Fruit fly (Drosophila melanogaster) whole organism, embryonic: Measurements from ENCODE around the gene CG14965.

ENCODE experiments used
- Abd-B ChIP-seq: fragments of 200-800 bp; sonication (Bioruptor generic); optimal IDR thresholded peaks from 2 replicates; lab custom pipeline; 2018; ENCODE audit warnings: missing biosample characterization, mild to moderate bottlenecking, missing genetic modification characterization, moderate library complexity
- Atf-2 ChIP-seq: fragments of 200-800 bp; sonication (Bioruptor generic); optimal IDR thresholded peaks from 2 replicates; lab custom pipeline; 2016; ENCODE audit warnings: missing biosample characterization, missing genetic modification characterization
- CG10267 ChIP-seq: fragments of 200-800 bp; sonication (Bioruptor generic); optimal IDR thresholded peaks from 2 replicates; lab custom pipeline; 2018; ENCODE audit warnings: missing biosample characterization, mild to moderate bottlenecking, missing genetic modification characterization, moderate library complexity
- CG10543 ChIP-seq: fragments of 200-800 bp; sonication (Bioruptor generic); optimal IDR thresholded peaks from 3 replicates; lab custom pipeline; 2017; ENCODE audit warnings: missing biosample characterization, mild to moderate bottlenecking, missing genetic modification characterization, moderate library complexity
- CG11504 ChIP-seq: fragments of 200-800 bp; sonication (Bioruptor generic); optimal IDR thresholded peaks from 3 replicates; lab custom pipeline; 2019; ENCODE audit warnings: missing biosample characterization, mild to moderate bottlenecking, missing genetic modification characterization, moderate library complexity
- CG13424 ChIP-seq: fragments of 200-800 bp; sonication (Bioruptor generic); optimal IDR thresholded peaks from 2 replicates; lab custom pipeline; 2019; ENCODE audit warnings: missing biosample characterization, mild to moderate bottlenecking, missing genetic modification characterization, moderate library complexity
- CG15011 ChIP-seq: fragments of 200-800 bp; sonication (Bioruptor generic); optimal IDR thresholded peaks from 3 replicates; lab custom pipeline; 2018; ENCODE audit warnings: missing biosample characterization, mild to moderate bottlenecking, missing genetic modification characterization
- CG1602 ChIP-seq: fragments of 200-800 bp; sonication (Bioruptor generic); optimal IDR thresholded peaks from 3 replicates; lab custom pipeline; 2016; ENCODE audit warnings: missing biosample characterization, missing genetic modification characterization
- CG1792 ChIP-seq: fragments of 200-800 bp; sonication (Bioruptor generic); optimal IDR thresholded peaks from 2 replicates; lab custom pipeline; 2016; ENCODE audit warnings: missing biosample characterization, missing genetic modification characterization
- CG2712 ChIP-seq: fragments of 200-800 bp; optimal IDR thresholded peaks from 3 replicates; lab custom pipeline; 2019; ENCODE audit warnings: missing biosample characterization, mild to moderate bottlenecking, missing genetic modification characterization, moderate library complexity
- CG3281 ChIP-seq: fragments of 200-800 bp; sonication (Bioruptor generic); optimal IDR thresholded peaks from 3 replicates; lab custom pipeline; 2017; ENCODE audit warnings: missing biosample characterization, mild to moderate bottlenecking, missing genetic modification characterization
- CG34422 ChIP-seq: fragments of 200-800 bp; sonication (Bioruptor generic); IDR thresholded peaks from 3 replicates; pipeline ENCODE4 v1.3.6; 2022; ENCODE audit warnings: missing biosample characterization, missing genetic modification characterization
- CG3726 ChIP-seq: fragments of 200-800 bp; sonication (Bioruptor generic); IDR thresholded peaks from 3 replicates; pipeline ENCODE4, ENCODE4 v1.3.6; 2022; ENCODE audit warnings: missing biosample characterization, missing genetic modification characterization
- CG3847 ChIP-seq: fragments of 200-800 bp; sonication (Bioruptor generic); IDR thresholded peaks from 2 replicates; pipeline ENCODE4 v1.3.6; 2022; ENCODE audit warnings: missing biosample characterization, missing genetic modification characterization
- CG3995 ChIP-seq: fragments of 200-800 bp; sonication (Bioruptor generic); optimal IDR thresholded peaks from 3 replicates; lab custom pipeline; 2016; ENCODE audit warnings: missing biosample characterization, missing genetic modification characterization
- CG4328 ChIP-seq: fragments of 200-800 bp; sonication (Bioruptor generic); optimal IDR thresholded peaks from 3 replicates; lab custom pipeline; 2017; ENCODE audit warnings: missing biosample characterization, missing genetic modification reagents, missing genetic modification characterization
- CG4820 ChIP-seq: fragments of 200-800 bp; sonication (Bioruptor generic); optimal IDR thresholded peaks from 3 replicates; lab custom pipeline; 2016; ENCODE audit warnings: missing biosample characterization, missing genetic modification characterization
- CG5180 ChIP-seq: fragments of 200-800 bp; sonication (Bioruptor generic); optimal IDR thresholded peaks from 3 replicates; lab custom pipeline; 2017; ENCODE audit warnings: missing biosample characterization, missing genetic modification characterization, mild to moderate bottlenecking, moderate library complexity, missing genetic modification reagents
- CG7928 ChIP-seq: fragments of 200-800 bp; sonication (Bioruptor generic); optimal IDR thresholded peaks from 2 replicates; lab custom pipeline; 2017; ENCODE audit warnings: missing biosample characterization, mild to moderate bottlenecking, missing genetic modification characterization
- CG9215 ChIP-seq: fragments of 200-800 bp; sonication (Bioruptor generic); IDR thresholded peaks from 2 replicates; pipeline ENCODE4 v1.3.6; 2022; ENCODE audit warnings: missing biosample characterization, missing genetic modification characterization
- CG9437 ChIP-seq: fragments of 200-800 bp; sonication (Bioruptor generic); optimal IDR thresholded peaks from 2 replicates; lab custom pipeline; 2018; ENCODE audit warnings: missing biosample characterization, mild to moderate bottlenecking, missing genetic modification characterization
- CG9932 ChIP-seq: fragments of 200-800 bp; sonication (Bioruptor generic); IDR thresholded peaks from 2 replicates; pipeline ENCODE4 v1.3.6; 2022; ENCODE audit warnings: missing biosample characterization, missing genetic modification characterization
- E2f1 ChIP-seq: fragments of 200-800 bp; sonication (Bioruptor generic); IDR thresholded peaks from 2 replicates; pipeline ENCODE4 v1.3.6; 2022; ENCODE audit warnings: missing biosample characterization, missing genetic modification characterization
- Eip74EF ChIP-seq, 2 experiments: fragments of 200-800 bp in 1 of 2; fragments of >200 bp in 1 of 2; sonication (Bioruptor generic) in 1 of 2; optimal IDR thresholded peaks; 2 replicates each; lab custom pipeline; 2017 to 2019; ENCODE audit warnings: missing biosample characterization in 2 of 2, missing genetic modification characterization in 2 of 2, mild to moderate bottlenecking in 1 of 2, moderate library complexity in 1 of 2
- PHDP ChIP-seq: fragments of 200-800 bp; sonication (Bioruptor generic); optimal IDR thresholded peaks from 3 replicates; lab custom pipeline; 2018; ENCODE audit warnings: missing biosample characterization, mild to moderate bottlenecking, missing genetic modification characterization, moderate library complexity
- Rfx ChIP-seq: fragments of 200-800 bp; sonication (Bioruptor generic); IDR thresholded peaks from 2 replicates; pipeline ENCODE4 v1.3.6; 2022; ENCODE audit warnings: missing biosample characterization, missing genetic modification characterization
- Rx ChIP-seq: fragments of 200-800 bp; sonication (Bioruptor generic); IDR thresholded peaks from 2 replicates; pipeline ENCODE4 v1.3.6; 2022; ENCODE audit warnings: missing biosample characterization, missing genetic modification characterization
- Sry-β ChIP-seq: fragments of 200-800 bp; sonication (Bioruptor generic); optimal IDR thresholded peaks from 2 replicates; lab custom pipeline; 2018; ENCODE audit warnings: missing biosample characterization, mild to moderate bottlenecking, missing genetic modification characterization, moderate library complexity
- Taf1 ChIP-seq: fragments of 200-800 bp; sonication (Bioruptor generic); IDR thresholded peaks from 2 replicates; pipeline ENCODE4 v1.3.6; 2022; ENCODE audit warnings: missing biosample characterization, missing genetic modification characterization
- Usf ChIP-seq: fragments of 200-800 bp; sonication (Bioruptor generic); optimal IDR thresholded peaks from 2 replicates; lab custom pipeline; 2017; ENCODE audit warnings: missing genotype, missing biosample characterization, missing genetic modification characterization
- YL-1 ChIP-seq: fragments of 200-800 bp; sonication (Bioruptor generic); optimal IDR thresholded peaks from 3 replicates; lab custom pipeline; 2017; ENCODE audit warnings: missing biosample characterization, mild to moderate bottlenecking, missing genetic modification characterization
- ash1 ChIP-seq: fragments of 200-800 bp; sonication (Bioruptor generic); optimal IDR thresholded peaks from 2 replicates; lab custom pipeline; 2018; ENCODE audit warnings: missing biosample characterization, mild to moderate bottlenecking, missing genetic modification characterization
- cas ChIP-seq: fragments of 200-800 bp; sonication (Bioruptor generic); IDR thresholded peaks from 2 replicates; pipeline ENCODE4 v1.3.6; 2022; ENCODE audit warnings: missing biosample characterization, missing genetic modification characterization
- crol ChIP-seq: fragments of 200-800 bp; sonication (Bioruptor generic); IDR thresholded peaks from 2 replicates; pipeline ENCODE4 v1.3.6; 2022; ENCODE audit warnings: missing biosample characterization, missing genetic modification characterization
- cwo ChIP-seq: fragments of 200-800 bp; sonication (Bioruptor generic); optimal IDR thresholded peaks from 3 replicates; lab custom pipeline; 2017; ENCODE audit warnings: missing biosample characterization, missing genetic modification characterization, mild to moderate bottlenecking, moderate library complexity, missing genetic modification reagents
- dati ChIP-seq: fragments of 200-800 bp; sonication (Bioruptor generic); IDR thresholded peaks from 2 replicates; pipeline ENCODE4 v1.3.6; 2022; ENCODE audit warnings: missing biosample characterization, missing genetic modification characterization
- eve ChIP-seq, 2 experiments: fragments of >200 bp; optimal IDR thresholded peaks; 2 replicates each; lab custom pipeline; 2017; ENCODE audit warnings: missing biosample characterization in 2 of 2, missing genetic modification characterization in 2 of 2
- ind ChIP-seq: fragments of 200-800 bp; sonication (Bioruptor generic); optimal IDR thresholded peaks from 3 replicates; lab custom pipeline; 2016; ENCODE audit warnings: missing biosample characterization, missing genetic modification characterization
- kay ChIP-seq: fragments of 200-800 bp; sonication (Bioruptor generic); optimal IDR thresholded peaks from 2 replicates; lab custom pipeline; 2016; ENCODE audit warnings: missing biosample characterization, missing genetic modification characterization
- lmd ChIP-seq: fragments of 200-800 bp; sonication (Bioruptor generic); IDR thresholded peaks from 2 replicates; pipeline ENCODE4 v1.3.6; 2022; ENCODE audit warnings: missing biosample characterization, missing genetic modification characterization
- nerfin-1 ChIP-seq: fragments of 200-800 bp; sonication (Bioruptor generic); optimal IDR thresholded peaks from 3 replicates; lab custom pipeline; 2019; ENCODE audit warnings: missing biosample characterization, mild to moderate bottlenecking, missing genetic modification characterization, moderate library complexity
- oc ChIP-seq: fragments of 200-800 bp; sonication (Bioruptor generic); optimal IDR thresholded peaks from 2 replicates; lab custom pipeline; 2018; ENCODE audit warnings: missing biosample characterization, mild to moderate bottlenecking, missing genetic modification characterization, moderate library complexity
- pnt ChIP-seq: fragments of 200-800 bp; sonication (Bioruptor generic); optimal IDR thresholded peaks from 3 replicates; lab custom pipeline; 2016; ENCODE audit warnings: missing biosample characterization, missing genetic modification characterization
- prd ChIP-seq, 3 experiments: fragments of >200 bp in 2 of 3; fragments of 200-800 bp in 1 of 3; sonication (Bioruptor generic) in 1 of 3; optimal IDR thresholded peaks in 2 of 3; IDR thresholded peaks in 1 of 3; 2 replicates in 2 of 3; 3 replicates in 1 of 3; pipeline versions ENCODE4 v1.3.6 to Lab custom; 2017 to 2022; ENCODE audit warnings: missing biosample characterization in 1 of 3, missing genetic modification characterization in 1 of 3
- pzg ChIP-seq: fragments of 200-800 bp; sonication (Bioruptor generic); optimal IDR thresholded peaks from 3 replicates; lab custom pipeline; 2018; ENCODE audit warnings: missing biosample characterization, mild to moderate bottlenecking, missing genetic modification characterization, moderate library complexity
- sob ChIP-seq: fragments of 200-800 bp; sonication (Bioruptor generic); IDR thresholded peaks from 2 replicates; pipeline ENCODE4 v1.3.6; 2022; ENCODE audit warnings: missing biosample characterization, missing genetic modification characterization
- toy ChIP-seq: fragments of 200-800 bp; sonication (Bioruptor generic); IDR thresholded peaks from 2 replicates; pipeline ENCODE4 v1.3.6; 2022; ENCODE audit warnings: missing biosample characterization, missing genetic modification characterization
- wek ChIP-seq: fragments of 200-800 bp; sonication (Bioruptor generic); optimal IDR thresholded peaks from 3 replicates; lab custom pipeline; 2018; ENCODE audit warnings: missing biosample characterization, mild to moderate bottlenecking, missing genetic modification characterization, moderate library complexity

Gene CG14965

DNA sequence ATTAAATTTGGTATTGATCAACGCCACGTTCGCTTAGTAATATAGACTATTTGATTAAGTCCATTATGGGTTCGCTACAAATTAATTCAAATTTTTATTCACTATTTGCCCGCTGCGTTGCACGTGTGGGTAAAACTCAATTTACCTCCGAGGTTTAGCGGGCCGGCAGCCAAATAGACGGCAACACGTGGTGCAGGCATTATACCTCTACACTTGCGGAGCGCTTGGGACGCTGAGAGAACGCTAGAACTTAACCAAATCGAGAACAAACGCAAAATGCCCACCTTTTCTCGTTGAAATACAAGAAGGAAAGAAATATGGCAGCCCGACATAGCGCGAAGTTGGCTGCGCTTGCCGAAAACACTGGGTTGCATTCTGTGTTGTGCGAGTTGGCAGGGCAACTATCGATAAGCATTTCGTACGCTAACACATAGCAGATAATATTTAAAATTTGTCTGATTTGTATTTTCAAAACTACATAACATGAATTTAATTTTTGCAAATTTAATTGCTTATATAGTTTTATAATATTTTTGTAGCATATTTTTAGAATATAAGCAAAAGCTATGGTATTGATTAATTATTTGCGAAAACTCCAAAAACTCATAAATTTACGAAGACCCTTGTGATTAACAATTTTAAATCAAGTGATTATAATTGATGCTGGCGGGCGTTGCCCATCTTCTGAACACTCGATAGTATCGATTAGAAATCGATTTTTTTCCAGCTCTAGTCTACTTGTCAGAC is 30.5 kb upstream of the CG14965 start, which contains the start of the genes RpL28 and eIF1 (continued):
- TF ChIP-seq pzg (peak; percentile 85), kay (GFP tag; lab: Kevin White, UChicago) (peak; percentile 61), CG9932 (peak; percentile 89), Eip74EF (GFP tag; optimal IDR thresholded peaks at IDR 0.05; lab: Kevin White, UChicago) (peak in 1 of 2 experiments; percentile 44), prd (optimal IDR thresholded peaks at IDR 0.05; lab: Kevin White, UChicago) (no peak), prd (GFP tag; IDR thresholded peaks at IDR 0.05; lab: Robert Waterston, UW) (peak; percentile 74), nerfin-1 (tag; lab: Kevin White, UChicago) (peak; percentile 85), E2f1 (GFP tag; lab: Robert Waterston, UW) (peak; percentile 70), CG11504 (tag; lab: Kevin White, UChicago) (no peak), CG10267 (tag; lab: Kevin White, UChicago) (peak; percentile 86), CG3281 (GFP tag; lab: Kevin White, UChicago) (peak; percentile 94), eve (GFP tag; optimal IDR thresholded peaks at IDR 0.05; lab: Kevin White, UChicago) (no peak), CG7928 (GFP tag; lab: Kevin White, UChicago) (peak; percentile 73), Abd-B (peak; percentile 73), Taf1 (peak; percentile 45; the same call in 1 of the 2 replicates), dati (GFP tag; lab: Robert Waterston, UW) (peak; percentile 86), CG4820 (GFP tag; lab: Kevin White, UChicago) (peak; percentile 82), CG34422 (GFP tag; lab: Robert Waterston, UW) (peak; percentile 84), Rx (GFP tag; lab: Robert Waterston, UW) (peak; percentile 94), CG9215 (peak; percentile 83), toy (GFP tag; lab: Robert Waterston, UW) (peak; percentile 62; the same call in 1 of the 2 replicates), CG1602 (GFP tag; lab: Kevin White, UChicago) (peak; percentile 78), CG15011 (GFP tag; lab: Kevin White, UChicago) (peak; percentile 93), oc (no peak), CG5180 (GFP tag; lab: Kevin White, UChicago) (peak; percentile 81), Atf-2 (GFP tag; lab: Kevin White, UChicago) (peak; percentile 81), CG10543 (GFP tag; lab: Kevin White, UChicago) (peak; percentile 96), sob (peak; percentile 91), PHDP (tag; lab: Kevin White, UChicago) (peak; percentile 84), crol (GFP tag; lab: Robert Waterston, UW) (peak; percentile 36; the same call in 1 of the 2 replicates), CG2712 (tag; lab: Kevin White, UChicago) (peak; percentile 86), cwo (GFP tag; lab: Kevin White, UChicago) (peak; percentile 69), CG3847 (GFP tag; lab: Robert Waterston, UW) (peak; percentile 89), wek (GFP tag; lab: Kevin White, UChicago) (peak; percentile 90), CG9437 (peak; percentile 86), CG3995 (GFP tag; lab: Kevin White, UChicago) (peak; percentile 87), YL-1 (GFP tag; lab: Kevin White, UChicago) (peak; percentile 98), CG3726 (GFP tag; lab: Robert Waterston, UW) (peak; percentile 83; the same call in 2 of the 3 replicates), CG1792 (GFP tag; lab: Kevin White, UChicago) (peak; percentile 81), CG13424 (tag; lab: Kevin White, UChicago) (peak; percentile 76), lmd (GFP tag; lab: Robert Waterston, UW) (peak; percentile 82), Rfx (GFP tag; lab: Robert Waterston, UW) (peak; percentile 94), CG4328 (GFP tag; lab: Kevin White, UChicago) (peak; percentile 92), ash1 (GFP tag; lab: Kevin White, UChicago) (peak; percentile 96), Usf (peak; percentile 90), Sry-β (GFP tag; lab: Kevin White, UChicago) (peak; percentile 66), ind (peak; percentile 80), pnt (GFP tag; lab: Kevin White, UChicago) (peak; percentile 49), cas (peak; percentile 61)
